Worm (Caenorhabditis elegans) whole organism, young adult: ENCODE results near the gene F22E5.13.

ENCODE experiments used
- attf-6 ChIP-seq: fragments of 200-800 bp; sonication (Bioruptor generic); IDR thresholded peaks from 2 replicates; pipeline ENCODE4 v1.3.6; 2022; ENCODE audit warnings: missing genetic modification reagents, missing genetic modification characterization, missing compliant biosample characterization
- him-1 ChIP-seq: sonication (generic microtip); optimal IDR thresholded peaks from 2 replicates; lab custom pipeline; 2016; ENCODE audit warnings: missing genotype, missing genetic modification reagents, missing genetic modification characterization, missing compliant biosample characterization
- hmg-20 ChIP-seq: fragments of 200-800 bp; sonication (Bioruptor generic); IDR thresholded peaks from 2 replicates; pipeline ENCODE4 v1.3.6; 2022; ENCODE audit warnings: missing genetic modification reagents, missing genetic modification characterization, missing compliant biosample characterization
- lin-40 ChIP-seq: sonication (generic microtip); optimal IDR thresholded peaks from 2 replicates; lab custom pipeline; 2016; ENCODE audit warnings: missing genetic modification characterization, mild to moderate bottlenecking, missing compliant biosample characterization, missing genotype, missing genetic modification reagents
- rcor-1 ChIP-seq: fragments of 200-800 bp; sonication (Bioruptor generic); IDR thresholded peaks from 2 replicates; pipeline ENCODE4 v1.3.6; 2022; ENCODE audit warnings: missing genetic modification reagents, missing genetic modification characterization, missing compliant biosample characterization
- sea-2 ChIP-seq: fragments of 200-800 bp; sonication (Bioruptor generic); IDR thresholded peaks from 2 replicates; pipeline ENCODE4 v1.3.6; 2022; ENCODE audit warnings: missing genetic modification characterization, missing compliant biosample characterization
- snpc-1.1 ChIP-seq: sonication (generic microtip); optimal IDR thresholded peaks from 2 replicates; lab custom pipeline; 2017; ENCODE audit warnings: missing genetic modification characterization, mild to moderate bottlenecking, missing compliant biosample characterization, antibody characterized with exemption, moderate library complexity, missing genotype, missing genetic modification reagents; ENCODE audit not compliant: insufficient read depth
- snpc-4 ChIP-seq, 5 experiments: fragments of 150-350 bp in 1 of 5; sonication (generic microtip) in 4 of 5; optimal IDR thresholded peaks; 2 replicates each; lab custom pipeline; 2014 to 2018; ENCODE audit warnings: missing genetic modification characterization in 5 of 5, missing biosample characterization in 3 of 5, antibody characterized with exemption in 2 of 5, mild to moderate bottlenecking in 2 of 5, missing compliant biosample characterization in 2 of 5, missing genotype in 2 of 5, moderate library complexity in 2 of 5, missing genetic modification reagents in 1 of 5

DNA sequence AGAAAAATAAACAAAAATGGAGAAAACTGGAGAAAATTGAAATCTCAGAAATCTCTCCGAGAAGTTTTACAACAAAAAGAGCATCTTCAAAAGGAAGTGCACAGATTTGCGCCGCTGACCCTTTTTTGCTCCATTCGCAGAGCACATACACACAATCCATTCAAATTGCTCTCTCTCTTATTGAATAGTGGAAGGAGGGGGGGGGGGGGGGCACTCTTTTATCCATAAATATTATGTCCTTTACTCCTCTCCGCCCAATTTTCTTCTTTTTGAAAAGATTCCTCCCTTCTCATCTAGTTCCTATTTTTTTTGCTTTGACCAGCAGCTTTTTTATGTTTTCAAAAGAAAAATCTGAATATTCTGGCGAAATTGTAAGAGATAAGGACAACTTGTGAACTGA is 45.6 kb upstream of the F22E5.13 start:
- TF ChIP-seq lin-40 (tag; lab: Kevin White, UChicago) (no peak), sea-2 (GFP tag; lab: Robert Waterston, UW) (no peak), him-1 (no peak), attf-6 (GFP tag; lab: Robert Waterston, UW) (no peak), snpc-1.1 (tag; lab: Kevin White, UChicago) (no peak), rcor-1 (GFP tag; lab: Robert Waterston, UW) (no peak), snpc-4 (GFP tag; optimal IDR thresholded peaks at IDR 0.05; lab: Kevin White, UChicago) (no peak), snpc-4 (tag; optimal IDR thresholded peaks at IDR 0.05; lab: Kevin White, UChicago) (no peak), hmg-20 (no peak)
